Fruit fly (Drosophila melanogaster) whole organism, embryonic: ENCODE data around the gene NFAT.

Experiments used
- Atf3 ChIP-seq: fragments of 200-800 bp; sonication (Bioruptor generic); optimal IDR thresholded peaks from 3 replicates; lab custom pipeline; 2016; ENCODE audit warnings: missing biosample characterization, missing genetic modification characterization
- BEAF-32 ChIP-seq: fragments of 200-800 bp; sonication (Bioruptor generic); optimal IDR thresholded peaks from 3 replicates; lab custom pipeline; 2017; ENCODE audit warnings: missing biosample characterization, missing genetic modification characterization, mild to moderate bottlenecking, moderate library complexity, missing genetic modification reagents
- Bgb ChIP-seq: fragments of 200-800 bp; sonication (Bioruptor generic); IDR thresholded peaks from 2 replicates; pipeline ENCODE4 v1.3.6; 2022; ENCODE audit warnings: missing biosample characterization, missing genetic modification characterization; ENCODE audit not compliant: partially characterized antibody
- BtbVII ChIP-seq: fragments of 200-800 bp; sonication (Bioruptor generic); optimal IDR thresholded peaks from 3 replicates; lab custom pipeline; 2017; ENCODE audit warnings: missing biosample characterization, mild to moderate bottlenecking, missing genetic modification characterization
- CG10462 ChIP-seq: fragments of 200-800 bp; sonication (Bioruptor generic); optimal IDR thresholded peaks from 2 replicates; lab custom pipeline; 2016; ENCODE audit warnings: missing biosample characterization, missing genetic modification characterization
- CG11560 ChIP-seq: fragments of 200-800 bp; sonication (Bioruptor generic); IDR thresholded peaks from 3 replicates; pipeline ENCODE4 v1.3.6; 2022; ENCODE audit warnings: missing biosample characterization, missing genetic modification characterization
- CG13296 ChIP-seq: fragments of 200-800 bp; sonication (Bioruptor generic); optimal IDR thresholded peaks from 3 replicates; lab custom pipeline; 2018; ENCODE audit warnings: missing biosample characterization, mild to moderate bottlenecking, missing genetic modification characterization
- CG14667 ChIP-seq: fragments of 200-800 bp; sonication (Bioruptor generic); IDR thresholded peaks from 2 replicates; pipeline ENCODE4 v1.3.6; 2022; ENCODE audit warnings: missing biosample characterization, missing genetic modification characterization
- CG1603 ChIP-seq: fragments of 200-800 bp; sonication (Bioruptor generic); optimal IDR thresholded peaks from 2 replicates; lab custom pipeline; 2019; ENCODE audit warnings: missing biosample characterization, mild to moderate bottlenecking, missing genetic modification characterization, moderate library complexity
- CG16863 ChIP-seq: fragments of 200-800 bp; sonication (Bioruptor generic); optimal IDR thresholded peaks from 3 replicates; lab custom pipeline; 2016; ENCODE audit warnings: missing biosample characterization, missing genetic modification characterization
- CG17328 ChIP-seq: fragments of 200-800 bp; sonication (Bioruptor generic); IDR thresholded peaks from 2 replicates; pipeline ENCODE4 v1.3.6; 2022; ENCODE audit warnings: missing biosample characterization, missing genetic modification characterization
- CG17361 ChIP-seq: fragments of 200-800 bp; sonication (Bioruptor generic); IDR thresholded peaks from 3 replicates; pipeline ENCODE4 v1.3.6; 2022; ENCODE audit warnings: missing biosample characterization, missing genetic modification characterization
- CG17802 ChIP-seq: fragments of 200-800 bp; sonication (Bioruptor generic); optimal IDR thresholded peaks from 2 replicates; lab custom pipeline; 2018; ENCODE audit warnings: missing biosample characterization, mild to moderate bottlenecking, missing genetic modification characterization, moderate library complexity
- CG18011 ChIP-seq: fragments of 200-800 bp; sonication (Bioruptor generic); optimal IDR thresholded peaks from 2 replicates; lab custom pipeline; 2017; ENCODE audit warnings: missing biosample characterization, missing genetic modification characterization, mild to moderate bottlenecking, moderate library complexity, missing genotype
- CG1832 ChIP-seq: fragments of 200-800 bp; sonication (Bioruptor generic); optimal IDR thresholded peaks from 2 replicates; lab custom pipeline; 2017; ENCODE audit warnings: missing biosample characterization, mild to moderate bottlenecking, missing genetic modification characterization, inconsistent platforms
- CG2120 ChIP-seq: fragments of 200-800 bp; sonication (Bioruptor generic); optimal IDR thresholded peaks from 3 replicates; lab custom pipeline; 2016; ENCODE audit warnings: missing biosample characterization, missing genetic modification characterization
- CG31224 ChIP-seq: fragments of 200-800 bp; sonication (Bioruptor generic); IDR thresholded peaks from 2 replicates; pipeline ENCODE4 v1.3.6; 2022; ENCODE audit warnings: missing biosample characterization, missing genetic modification characterization
- CG4617 ChIP-seq: fragments of 200-800 bp; sonication (Bioruptor generic); optimal IDR thresholded peaks from 3 replicates; lab custom pipeline; 2016; ENCODE audit warnings: missing biosample characterization, missing genetic modification characterization, borderline replicate concordance
- CG5245 ChIP-seq: fragments of 200-800 bp; sonication (Bioruptor generic); optimal IDR thresholded peaks from 3 replicates; lab custom pipeline; 2016; ENCODE audit warnings: missing biosample characterization, missing genetic modification characterization
- CG5953 ChIP-seq: fragments of 200-800 bp; sonication (Bioruptor generic); IDR thresholded peaks from 2 replicates; pipeline ENCODE4 v1.3.6; 2022; ENCODE audit warnings: missing biosample characterization, missing genetic modification characterization
- CG6854 ChIP-seq: fragments of 200-800 bp; sonication (Bioruptor generic); optimal IDR thresholded peaks from 3 replicates; lab custom pipeline; 2017; ENCODE audit warnings: missing biosample characterization, mild to moderate bottlenecking, missing genetic modification characterization
- CG7271 ChIP-seq: fragments of 200-800 bp; sonication (Bioruptor generic); optimal IDR thresholded peaks from 2 replicates; lab custom pipeline; 2018; ENCODE audit warnings: missing biosample characterization, mild to moderate bottlenecking, missing genetic modification characterization, moderate library complexity
- CG8388 ChIP-seq: fragments of 200-800 bp; sonication (Bioruptor generic); optimal IDR thresholded peaks from 2 replicates; lab custom pipeline; 2019; ENCODE audit warnings: missing biosample characterization, mild to moderate bottlenecking, missing genetic modification characterization, moderate library complexity
- CG8924 ChIP-seq: fragments of 200-800 bp; optimal IDR thresholded peaks from 3 replicates; lab custom pipeline; 2019; ENCODE audit warnings: missing biosample characterization, mild to moderate bottlenecking, missing genetic modification characterization, moderate library complexity
- Hmr ChIP-seq: fragments of 200-800 bp; sonication (Bioruptor generic); optimal IDR thresholded peaks from 3 replicates; lab custom pipeline; 2017; ENCODE audit warnings: mild to moderate bottlenecking, missing biosample characterization, missing genetic modification reagents, missing genetic modification characterization
- Meics ChIP-seq: fragments of 200-800 bp; sonication (Bioruptor generic); optimal IDR thresholded peaks from 2 replicates; lab custom pipeline; 2017; ENCODE audit warnings: missing biosample characterization, mild to moderate bottlenecking, missing genetic modification characterization
- NC2β ChIP-seq: fragments of 200-800 bp; sonication (Bioruptor generic); optimal IDR thresholded peaks from 2 replicates; lab custom pipeline; 2016; ENCODE audit warnings: missing biosample characterization, missing genetic modification characterization
- Nf-YB ChIP-seq: fragments of 200-800 bp; sonication (Bioruptor generic); optimal IDR thresholded peaks from 3 replicates; lab custom pipeline; 2019; ENCODE audit warnings: missing biosample characterization, mild to moderate bottlenecking, missing genetic modification characterization, moderate library complexity
- PHDP ChIP-seq: fragments of 200-800 bp; sonication (Bioruptor generic); optimal IDR thresholded peaks from 3 replicates; lab custom pipeline; 2018; ENCODE audit warnings: missing biosample characterization, mild to moderate bottlenecking, missing genetic modification characterization, moderate library complexity
- Stat92E ChIP-seq, 3 experiments: fragments of >200 bp in 2 of 3; fragments of 200-800 bp in 1 of 3; sonication (Bioruptor generic) in 1 of 3; optimal IDR thresholded peaks; 2 replicates each; lab custom pipeline; 2017 to 2019; ENCODE audit warnings: missing biosample characterization in 3 of 3, missing genetic modification characterization in 3 of 3, mild to moderate bottlenecking in 1 of 3, moderate library complexity in 1 of 3
- Usf ChIP-seq: fragments of 200-800 bp; sonication (Bioruptor generic); optimal IDR thresholded peaks from 2 replicates; lab custom pipeline; 2017; ENCODE audit warnings: missing genotype, missing biosample characterization, missing genetic modification characterization
- Vsx1 ChIP-seq: fragments of 200-800 bp; sonication (Bioruptor generic); optimal IDR thresholded peaks from 2 replicates; lab custom pipeline; 2017; ENCODE audit warnings: missing biosample characterization, mild to moderate bottlenecking, missing genetic modification characterization, missing genetic modification reagents
- aop ChIP-seq: fragments of 200-800 bp; sonication (Bioruptor generic); IDR thresholded peaks from 2 replicates; pipeline ENCODE4 v1.3.6; 2022; ENCODE audit warnings: missing biosample characterization, missing genetic modification characterization
- bcd ChIP-seq: fragments of 200-800 bp; sonication (Bioruptor generic); optimal IDR thresholded peaks from 2 replicates; lab custom pipeline; 2017; ENCODE audit warnings: missing biosample characterization, mild to moderate bottlenecking, missing genetic modification characterization
- dan ChIP-seq: fragments of 200-800 bp; sonication (Bioruptor generic); IDR thresholded peaks from 2 replicates; pipeline ENCODE4 v1.3.6; 2022; ENCODE audit warnings: missing biosample characterization, missing genetic modification characterization
- emc ChIP-seq: fragments of 200-800 bp; sonication (Bioruptor generic); optimal IDR thresholded peaks from 2 replicates; lab custom pipeline; 2016; ENCODE audit warnings: missing biosample characterization, missing genetic modification characterization
- fd102C ChIP-seq: fragments of 200-800 bp; sonication (Bioruptor generic); optimal IDR thresholded peaks from 2 replicates; lab custom pipeline; 2018; ENCODE audit warnings: missing biosample characterization, mild to moderate bottlenecking, missing genetic modification characterization, moderate library complexity
- fu2 ChIP-seq: fragments of 200-800 bp; sonication (Bioruptor generic); optimal IDR thresholded peaks from 2 replicates; lab custom pipeline; 2016; ENCODE audit warnings: missing biosample characterization, missing genetic modification characterization
- gsb ChIP-seq: fragments of 200-800 bp; sonication (Bioruptor generic); IDR thresholded peaks from 2 replicates; pipeline ENCODE4 v1.3.6; 2022; ENCODE audit warnings: missing biosample characterization, missing genetic modification characterization
- her ChIP-seq: fragments of 200-800 bp; sonication (Bioruptor generic); optimal IDR thresholded peaks from 2 replicates; lab custom pipeline; 2016; ENCODE audit warnings: missing biosample characterization, missing genetic modification characterization
- klu ChIP-seq: fragments of 200-800 bp; sonication (Bioruptor generic); IDR thresholded peaks from 2 replicates; pipeline ENCODE4 v1.3.6; 2022; ENCODE audit warnings: missing biosample characterization, missing genetic modification characterization
- nom ChIP-seq: fragments of 200-800 bp; sonication (Bioruptor generic); optimal IDR thresholded peaks from 2 replicates; lab custom pipeline; 2017; ENCODE audit warnings: missing biosample characterization, missing genetic modification characterization, mild to moderate bottlenecking, moderate library complexity, missing genetic modification reagents
- pho ChIP-seq: fragments of 200-800 bp; sonication (Bioruptor generic); optimal IDR thresholded peaks from 2 replicates; lab custom pipeline; 2016; ENCODE audit warnings: missing biosample characterization, missing genetic modification characterization
- phol ChIP-seq: fragments of 200-800 bp; sonication (Bioruptor generic); optimal IDR thresholded peaks from 3 replicates; lab custom pipeline; 2018; ENCODE audit warnings: missing biosample characterization, mild to moderate bottlenecking, missing genetic modification characterization, moderate library complexity
- pros ChIP-seq: fragments of 200-800 bp; sonication (Bioruptor generic); optimal IDR thresholded peaks from 3 replicates; lab custom pipeline; 2019; ENCODE audit warnings: missing biosample characterization, mild to moderate bottlenecking, missing genetic modification characterization, moderate library complexity
- run ChIP-seq: fragments of 200-800 bp; sonication (Bioruptor generic); optimal IDR thresholded peaks from 3 replicates; lab custom pipeline; 2018; ENCODE audit warnings: missing biosample characterization, mild to moderate bottlenecking, missing genetic modification characterization
- sd ChIP-seq: fragments of 200-800 bp; sonication (Bioruptor generic); optimal IDR thresholded peaks from 3 replicates; lab custom pipeline; 2018; ENCODE audit warnings: missing biosample characterization, mild to moderate bottlenecking, missing genetic modification characterization, moderate library complexity
- sim ChIP-seq: fragments of 200-800 bp; sonication (Bioruptor generic); IDR thresholded peaks from 2 replicates; pipeline ENCODE4 v1.3.6; 2022; ENCODE audit warnings: missing biosample characterization, missing genetic modification characterization
- usp ChIP-seq: fragments of >200 bp; optimal IDR thresholded peaks from 2 replicates; lab custom pipeline; 2017; ENCODE audit warnings: missing biosample characterization, missing genetic modification characterization
- vfl ChIP-seq: fragments of 200-800 bp; sonication (Bioruptor generic); optimal IDR thresholded peaks from 2 replicates; lab custom pipeline; 2016; ENCODE audit warnings: missing biosample characterization, missing genetic modification characterization

The NFAT gene

DNA sequence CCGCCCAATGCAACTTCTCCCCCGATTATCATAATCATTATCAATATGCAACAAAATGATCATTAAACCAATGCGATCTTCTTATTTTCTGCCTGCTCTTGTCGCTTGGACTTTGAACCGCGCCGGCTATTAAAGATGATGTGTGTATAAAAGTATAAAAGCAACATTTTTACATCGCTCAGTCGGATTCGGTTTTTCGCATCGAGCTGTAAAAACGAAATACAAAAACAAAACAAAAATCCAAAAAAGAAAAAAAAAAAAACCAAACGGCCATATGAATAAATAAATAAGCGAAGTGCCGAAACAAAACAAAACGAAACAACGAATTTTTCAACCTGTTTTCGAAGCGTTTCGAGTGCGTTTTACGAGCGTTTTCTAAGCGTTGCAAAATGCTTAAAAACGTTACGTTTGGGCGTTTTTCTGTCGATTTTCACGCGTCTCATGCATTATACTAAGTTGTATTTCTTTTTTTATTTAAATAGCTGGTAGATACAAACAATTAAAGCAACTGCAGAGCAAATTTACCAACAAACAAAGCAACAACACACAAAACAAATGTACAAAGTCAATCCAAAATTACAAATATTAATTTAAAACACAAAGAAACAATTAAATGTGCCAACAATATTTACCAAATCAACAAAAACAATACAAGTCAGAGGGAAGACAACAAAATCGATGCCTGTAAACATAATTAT lies 20.3 kb downstream of the NFAT start:
- TF ChIP-seq klu (GFP tag; lab: Robert Waterston, UW) = no peak
- TF ChIP-seq CG8388 (GFP tag; lab: Kevin White, UChicago) = peak; percentile 13
- no peak for TF ChIP-seq her (GFP tag; lab: Kevin White, UChicago)
- no peak for TF ChIP-seq CG31224 (GFP tag; lab: Robert Waterston, UW)
- TF ChIP-seq Meics (GFP tag; lab: Kevin White, UChicago) = peak; percentile 40
- no peak for TF ChIP-seq CG14667 (GFP tag; lab: Robert Waterston, UW)
- TF ChIP-seq dan = no peak
- TF ChIP-seq fu2 = no peak
- TF ChIP-seq sd (tag; lab: Kevin White, UChicago) = peak; percentile 19
- TF ChIP-seq CG18011 (GFP tag; lab: Kevin White, UChicago) = no peak
- TF ChIP-seq gsb (GFP tag; lab: Robert Waterston, UW) = no peak
- TF ChIP-seq CG17328 (GFP tag; lab: Robert Waterston, UW) = no peak
- TF ChIP-seq Stat92E (GFP tag; optimal IDR thresholded peaks at IDR 0.05; lab: Kevin White, UChicago) = no peak
- TF ChIP-seq CG7271 (tag; lab: Kevin White, UChicago) = peak; percentile 5
- TF ChIP-seq fd102C = no peak
- peak; percentile 19 for TF ChIP-seq CG8924 (tag; lab: Kevin White, UChicago)
- no peak for TF ChIP-seq run (tag; lab: Kevin White, UChicago)
- no peak for TF ChIP-seq BEAF-32 (GFP tag; lab: Kevin White, UChicago)
- peak; percentile 23 for TF ChIP-seq Nf-YB (GFP tag; lab: Kevin White, UChicago)
- TF ChIP-seq CG1832 (GFP tag; lab: Kevin White, UChicago) = no peak
- peak; percentile 65 for TF ChIP-seq PHDP (tag; lab: Kevin White, UChicago)
- TF ChIP-seq CG13296 (GFP tag; lab: Kevin White, UChicago) = peak; percentile 1
- peak; percentile 12 for TF ChIP-seq CG1603 (tag; lab: Kevin White, UChicago)
- no peak for TF ChIP-seq CG4617 (GFP tag; lab: Kevin White, UChicago)
- TF ChIP-seq Bgb = no peak
- TF ChIP-seq CG17802 (tag; lab: Kevin White, UChicago) = no peak
- peak; percentile 97 for TF ChIP-seq nom
- no peak for TF ChIP-seq vfl (GFP tag; lab: Kevin White, UChicago)
- TF ChIP-seq NC2β (GFP tag; lab: Kevin White, UChicago) = no peak
- TF ChIP-seq pho (GFP tag; lab: Kevin White, UChicago) = no peak
- peak; percentile 49 for TF ChIP-seq Vsx1 (GFP tag; lab: Kevin White, UChicago)
- peak; percentile 32 for TF ChIP-seq BtbVII (GFP tag; lab: Kevin White, UChicago)
- no peak for TF ChIP-seq Atf3
- no peak for TF ChIP-seq CG5953 (GFP tag; lab: Robert Waterston, UW)
- TF ChIP-seq bcd = no peak
- TF ChIP-seq Usf (GFP tag; lab: Kevin White, UChicago) = no peak
- TF ChIP-seq CG11560 = no peak
- no peak for TF ChIP-seq CG10462 (GFP tag; lab: Kevin White, UChicago)
- TF ChIP-seq CG5245 (GFP tag; lab: Kevin White, UChicago) = no peak
- no peak for TF ChIP-seq usp (GFP tag; lab: Kevin White, UChicago)
- no peak for TF ChIP-seq aop (GFP tag; lab: Robert Waterston, UW)
- peak; percentile 33 for TF ChIP-seq CG6854 (GFP tag; lab: Kevin White, UChicago)
- no peak for TF ChIP-seq CG16863 (GFP tag; lab: Kevin White, UChicago)
- TF ChIP-seq CG17361 (GFP tag; lab: Robert Waterston, UW) = peak; percentile 32; the same call in 2 of the 3 replicates
- no peak for TF ChIP-seq pros (GFP tag; lab: Kevin White, UChicago)
- no peak for TF ChIP-seq CG2120 (GFP tag; lab: Kevin White, UChicago)
- TF ChIP-seq sim (GFP tag; lab: Robert Waterston, UW) = no peak
- no peak for TF ChIP-seq emc (GFP tag; lab: Kevin White, UChicago)
- no peak for TF ChIP-seq phol (tag; lab: Kevin White, UChicago)
- peak; percentile 40 for TF ChIP-seq Hmr (GFP tag; lab: Kevin White, UChicago)
